Worm (Caenorhabditis elegans) whole organism, mixed stage, embryonic: ENCODE data around the gene C23G10.5.

Experiments used
- lin-13 ChIP-seq: fragments of 150-350 bp; optimal IDR thresholded peaks from 2 replicates; lab custom pipeline; 2014; ENCODE audit warnings: missing biosample characterization, missing genetic modification characterization
- lin-32 ChIP-seq: fragments of 200-800 bp; sonication (Bioruptor generic); optimal IDR thresholded peaks from 2 replicates; lab custom pipeline; 2018; ENCODE audit warnings: mild to moderate bottlenecking, missing genetic modification characterization, missing compliant biosample characterization
- lsy-2 ChIP-seq: fragments of 150-350 bp; optimal IDR thresholded peaks from 2 replicates; lab custom pipeline; 2014; ENCODE audit warnings: missing biosample characterization, missing genetic modification characterization
- nhr-12 ChIP-seq: fragments of 150-350 bp; optimal IDR thresholded peaks from 2 replicates; lab custom pipeline; 2014; ENCODE audit warnings: missing biosample characterization, missing genetic modification characterization
- pha-4 ChIP-seq: fragments of 150-350 bp; optimal IDR thresholded peaks from 2 replicates; lab custom pipeline; 2018; ENCODE audit warnings: missing biosample characterization, missing genetic modification reagents, missing genetic modification characterization
- snpc-4 ChIP-seq: fragments of 150-350 bp; optimal IDR thresholded peaks from 2 replicates; lab custom pipeline; 2014; ENCODE audit warnings: missing biosample characterization, missing genetic modification characterization

DNA sequence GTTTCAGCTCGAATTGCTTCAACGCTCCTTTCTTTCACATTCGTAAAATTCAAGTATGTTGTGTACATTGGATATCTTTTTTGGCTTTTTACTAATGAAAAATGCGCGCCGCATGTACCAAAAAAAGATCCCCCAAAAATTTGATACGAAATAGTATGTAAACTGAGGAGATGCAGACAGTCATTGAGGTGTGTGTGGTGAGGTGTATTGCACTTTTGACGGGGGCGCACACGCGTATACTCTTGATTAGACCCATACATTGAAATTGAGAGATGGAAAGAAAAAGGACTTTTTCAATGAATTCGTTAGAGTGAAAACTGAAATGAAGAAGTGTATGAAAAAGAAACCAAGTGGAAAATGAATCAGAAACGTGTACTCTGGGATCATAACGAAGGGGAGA lies 30.5 kb downstream of the C23G10.5 start:
- no peak for TF ChIP-seq lsy-2 (tag; lab: Kevin White, UChicago)
- TF ChIP-seq pha-4 (tag; lab: Kevin White, UChicago) = no peak
- TF ChIP-seq lin-32 (GFP tag; lab: Kevin White, UChicago) = no peak
- TF ChIP-seq snpc-4 = no peak
- TF ChIP-seq lin-13 (tag; lab: Kevin White, UChicago) = no peak
- no peak for TF ChIP-seq nhr-12
